Fruit fly (Drosophila melanogaster): ENCODE results near the gene Der-1.
A peak's percentile ranks its signal among the peaks of the same experiment; 100 is the strongest.

Gene Der-1

DNA sequence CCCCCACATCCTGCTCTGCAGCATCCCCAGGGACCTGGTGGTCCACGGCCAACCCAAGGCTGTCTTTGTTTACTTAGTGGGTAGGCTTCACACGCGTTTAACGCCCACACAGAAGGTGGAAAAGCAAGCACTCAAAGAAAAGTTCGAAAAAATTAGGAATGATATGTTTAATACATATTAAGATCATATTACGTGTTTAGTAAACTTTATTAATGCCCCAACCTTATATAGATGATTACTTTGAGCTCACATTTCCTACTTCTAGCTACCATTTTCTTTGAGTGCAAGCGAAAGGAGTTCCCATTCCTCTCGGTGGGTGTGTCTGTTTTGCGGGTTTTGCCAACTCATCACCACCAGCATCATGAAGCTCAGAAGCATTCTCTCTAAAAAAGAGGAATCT, 14.3 kb upstream of the Der-1 start (continued):
- TF ChIP-seq vvl (GFP tag; IDR thresholded peaks at IDR 0.05), result peak; percentile 54
- TF ChIP-seq zfh2 (GFP tag; optimal IDR thresholded peaks at IDR 0.05), result no peak
- peak; percentile 22 for TF ChIP-seq Hmr (GFP tag; optimal IDR thresholded peaks at IDR 0.05)
- TF ChIP-seq CG6175 (GFP tag; IDR thresholded peaks at IDR 0.05), result no peak
- no peak for TF ChIP-seq CG6683 (GFP tag; optimal IDR thresholded peaks at IDR 0.05)
- no peak for TF ChIP-seq sens (GFP tag)
- peak; percentile 8 for TF ChIP-seq CG18599 (GFP tag; optimal IDR thresholded peaks at IDR 0.05)
- peak; percentile 40; the same call in 1 of the 2 replicates for TF ChIP-seq esg (GFP tag; conservative IDR thresholded peaks at IDR 0.05)
- no peak for TF ChIP-seq CG13894 (tag; optimal IDR thresholded peaks at IDR 0.05)
- peak; percentile 27 for TF ChIP-seq dmrt99B (tag; optimal IDR thresholded peaks at IDR 0.05)
- TF ChIP-seq tap (tag; optimal IDR thresholded peaks at IDR 0.05), result no peak
- peak; percentile 36; the same call in 1 of the 2 replicates for TF ChIP-seq sob (GFP tag; IDR thresholded peaks at IDR 0.05)
- TF ChIP-seq tll (GFP tag; optimal IDR thresholded peaks at IDR 0.05), result no peak
- no peak for TF ChIP-seq crol (GFP tag; IDR thresholded peaks at IDR 0.05)
- no peak for TF ChIP-seq E2f2 (GFP tag; IDR thresholded peaks at IDR 0.05)
- peak; percentile 59; the same call in 2 of the 3 replicates for TF ChIP-seq zfh1 (GFP tag; IDR thresholded peaks at IDR 0.05)
- no peak for TF ChIP-seq CG17829 (tag; optimal IDR thresholded peaks at IDR 0.05)
- TF ChIP-seq ATbp (GFP tag; optimal IDR thresholded peaks at IDR 0.05), result peak; percentile 47
- TF ChIP-seq CG1603 (tag; optimal IDR thresholded peaks at IDR 0.05), result peak; percentile 52
- TF ChIP-seq pfk (GFP tag; optimal IDR thresholded peaks at IDR 0.05), result no peak
- TF ChIP-seq YL-1 (GFP tag; optimal IDR thresholded peaks at IDR 0.05), result no peak
- peak; percentile 55; the same call in 1 of the 3 replicates for TF ChIP-seq ci (GFP tag; IDR thresholded peaks at IDR 0.05)
- TF ChIP-seq D (optimal IDR thresholded peaks at IDR 0.05), result no peak
- TF ChIP-seq D (GFP tag; optimal IDR thresholded peaks at IDR 0.05), result peak; percentile 17
- TF ChIP-seq Sox102F (GFP tag; optimal IDR thresholded peaks at IDR 0.05), result peak; percentile 44
- TF ChIP-seq prd (optimal IDR thresholded peaks at IDR 0.05), result no peak
- peak; percentile 31; the same call in 1 of the 3 replicates for TF ChIP-seq prd (GFP tag; IDR thresholded peaks at IDR 0.05)
- peak; percentile 58 for TF ChIP-seq gem (tag; optimal IDR thresholded peaks at IDR 0.05)
- TF ChIP-seq schlank (tag; optimal IDR thresholded peaks at IDR 0.05), result no peak
- peak; percentile 31 for TF ChIP-seq CG12391 (tag; optimal IDR thresholded peaks at IDR 0.05)
- no peak for TF ChIP-seq gcm (GFP tag; optimal IDR thresholded peaks at IDR 0.05)
- TF ChIP-seq ap (GFP tag; IDR thresholded peaks at IDR 0.05), result no peak
- peak; percentile 4 for TF ChIP-seq CrebB (tag; optimal IDR thresholded peaks at IDR 0.05)
- peak; percentile 19 for TF ChIP-seq CG10979 (tag; optimal IDR thresholded peaks at IDR 0.05)

dm6 chr2L:1960056-1960455, 13.7 kb upstream of the Der-1 start:
- TF ChIP-seq sens (GFP tag), result peak; percentile 71
- peak in 1 of 2 experiments; percentile 23 for TF ChIP-seq bsh (GFP tag; optimal IDR thresholded peaks at IDR 0.05)
- TF ChIP-seq cg (GFP tag; optimal IDR thresholded peaks at IDR 0.05), result no peak
- 0 out of 2 replicates have a peak, but pooled peaks have one; percentile 21 for TF ChIP-seq lmd (GFP tag; IDR thresholded peaks at IDR 0.05)
- no peak for TF ChIP-seq ems (GFP tag; optimal IDR thresholded peaks at IDR 0.05)
- TF ChIP-seq CG9437 (GFP tag; optimal IDR thresholded peaks at IDR 0.05), result no peak
- TF ChIP-seq Ets65A (GFP tag), result peak; percentile 40
- no peak for TF ChIP-seq phol (tag; optimal IDR thresholded peaks at IDR 0.05)
- no peak for TF ChIP-seq C15 (GFP tag; IDR thresholded peaks at IDR 0.05)
- peak; percentile 40; the same call in 1 of the 3 replicates for TF ChIP-seq zfh1 (GFP tag; IDR thresholded peaks at IDR 0.05)
- no peak for TF ChIP-seq gsb-n (tag; optimal IDR thresholded peaks at IDR 0.05)
- peak; percentile 48 for TF ChIP-seq CG1603 (tag; optimal IDR thresholded peaks at IDR 0.05)
- TF ChIP-seq gem (tag; optimal IDR thresholded peaks at IDR 0.05), result peak; percentile 28
- TF ChIP-seq CG1024 (GFP tag; IDR thresholded peaks at IDR 0.05), result peak; percentile 42; the same call in 1 of the 2 replicates
- TF ChIP-seq CG10979 (tag; optimal IDR thresholded peaks at IDR 0.05), result peak; percentile 6
- peak; percentile 37; the same call in 1 of the 3 replicates for TF ChIP-seq row (GFP tag; IDR thresholded peaks at IDR 0.05)
- peak; percentile 11 for TF ChIP-seq Sox102F (GFP tag; optimal IDR thresholded peaks at IDR 0.05)

All from whole organism, embryonic.